Fruit fly (Drosophila melanogaster) whole organism, wandering third instar larva: Measurements from ENCODE around the gene Tmem43.
A peak's percentile ranks its signal among the peaks of the same experiment; 100 is the strongest.

Source experiments
- CrebA ChIP-seq: fragments of 200-800 bp; sonication (Bioruptor generic); optimal IDR thresholded peaks from 2 replicates; lab custom pipeline; 2016; ENCODE audit warnings: missing biosample characterization, mild to moderate bottlenecking, missing genetic modification characterization, borderline replicate concordance
- Hr78 ChIP-seq: fragments of >200 bp; optimal IDR thresholded peaks from 2 replicates; lab custom pipeline; 2017; ENCODE audit warnings: missing biosample characterization, missing genetic modification characterization
- Myc ChIP-seq: fragments of >200 bp; optimal IDR thresholded peaks from 2 replicates; lab custom pipeline; 2017
- br ChIP-seq: fragments of 200-800 bp; sonication (Bioruptor generic); optimal IDR thresholded peaks from 2 replicates; lab custom pipeline; 2016; ENCODE audit warnings: missing biosample characterization, missing genetic modification characterization
- fru ChIP-seq: fragments of 200-800 bp; sonication (Bioruptor generic); optimal IDR thresholded peaks from 3 replicates; lab custom pipeline; 2016; ENCODE audit warnings: missing biosample characterization, mild to moderate bottlenecking, missing genetic modification characterization
- h ChIP-seq: fragments of 200-800 bp; sonication (Bioruptor generic); optimal IDR thresholded peaks from 3 replicates; lab custom pipeline; 2016; ENCODE audit warnings: missing biosample characterization, mild to moderate bottlenecking, missing genetic modification characterization
- lola ChIP-seq: fragments of >200 bp; optimal IDR thresholded peaks from 2 replicates; lab custom pipeline; 2017; ENCODE audit warnings: missing biosample characterization, missing genetic modification characterization
- pan ChIP-seq: fragments of >200 bp; optimal IDR thresholded peaks from 2 replicates; lab custom pipeline; 2017
- psq ChIP-seq: fragments of 200-800 bp; sonication (Bioruptor generic); optimal IDR thresholded peaks from 3 replicates; lab custom pipeline; 2017; ENCODE audit warnings: missing biosample characterization, mild to moderate bottlenecking, missing genetic modification characterization, moderate library complexity
- usp ChIP-seq: fragments of >200 bp; optimal IDR thresholded peaks from 2 replicates; lab custom pipeline; 2017; ENCODE audit warnings: missing biosample characterization, missing genetic modification characterization

- peak; percentile 44 for TF ChIP-seq psq
- no peak for TF ChIP-seq Hr78
- TF ChIP-seq h (GFP tag; lab: Kevin White, UChicago) = peak; percentile 74
- TF ChIP-seq CrebA (GFP tag; lab: Kevin White, UChicago) = no peak
- no peak for TF ChIP-seq Myc
- no peak for TF ChIP-seq lola (GFP tag; lab: Kevin White, UChicago)
- TF ChIP-seq fru (GFP tag; lab: Kevin White, UChicago) = peak; percentile 45
- TF ChIP-seq br (GFP tag; lab: Kevin White, UChicago) = peak; percentile 25
- TF ChIP-seq pan (lab: Kevin White, UChicago) = no peak
- TF ChIP-seq usp (GFP tag; lab: Kevin White, UChicago) = no peak
Observed at dm6 chr3L:7903489-7904150, 11.3 kb downstream of the Tmem43 start.
